Worm (Caenorhabditis elegans) whole organism, L2 larva: ENCODE measurements around the gene K03A11.6.

Source experiments
- C34F6.9 ChIP-seq: fragments of 150-350 bp; optimal IDR thresholded peaks from 2 replicates; lab custom pipeline; 2014; ENCODE audit warnings: missing biosample characterization, missing genetic modification characterization
- F13H6.1 ChIP-seq: sonication (generic microtip); optimal IDR thresholded peaks from 2 replicates; lab custom pipeline; 2016; ENCODE audit warnings: missing genetic modification characterization, missing compliant biosample characterization
- R02D3.7 ChIP-seq: fragments of 150-350 bp; optimal IDR thresholded peaks from 2 replicates; lab custom pipeline; 2014; ENCODE audit warnings: missing biosample characterization, missing genetic modification characterization
- Y55F3AM.14 ChIP-seq: fragments of 200-800 bp; sonication (Bioruptor generic); optimal IDR thresholded peaks from 2 replicates; lab custom pipeline; 2018; ENCODE audit warnings: mild to moderate bottlenecking, missing genetic modification characterization, missing compliant biosample characterization
- ZK546.5 ChIP-seq: sonication (generic microtip); optimal IDR thresholded peaks from 2 replicates; lab custom pipeline; 2017; ENCODE audit warnings: missing biosample characterization, missing genetic modification characterization
- alr-1 ChIP-seq: fragments of 150-350 bp; optimal IDR thresholded peaks from 2 replicates; lab custom pipeline; 2014; ENCODE audit warnings: missing biosample characterization, missing genetic modification characterization
- aly-2 ChIP-seq: fragments of 150-350 bp; optimal IDR thresholded peaks from 2 replicates; lab custom pipeline; 2014; ENCODE audit warnings: missing biosample characterization, missing genetic modification characterization
- ama-1 ChIP-seq: fragments of 150-350 bp; optimal IDR thresholded peaks from 2 replicates; lab custom pipeline; 2018; ENCODE audit warnings: inconsistent platforms
- blmp-1 ChIP-seq: sonication (generic microtip); optimal IDR thresholded peaks from 2 replicates; lab custom pipeline; 2017; ENCODE audit warnings: missing genetic modification characterization, mild to moderate bottlenecking, missing compliant biosample characterization, antibody characterized with exemption, moderate library complexity; ENCODE audit not compliant: insufficient read depth
- ceh-16 ChIP-seq: fragments of 150-350 bp; optimal IDR thresholded peaks from 2 replicates; lab custom pipeline; 2014; ENCODE audit warnings: missing biosample characterization, missing genetic modification characterization
- ceh-82 ChIP-seq: fragments of 150-350 bp; optimal IDR thresholded peaks from 2 replicates; lab custom pipeline; 2014; ENCODE audit warnings: missing biosample characterization, missing genetic modification characterization
- crh-2 ChIP-seq: sonication (generic microtip); optimal IDR thresholded peaks from 2 replicates; lab custom pipeline; 2017; ENCODE audit warnings: missing biosample characterization, missing genetic modification characterization
- dmd-4 ChIP-seq: sonication (generic microtip); optimal IDR thresholded peaks from 2 replicates; lab custom pipeline; 2017; ENCODE audit warnings: missing biosample characterization, missing genetic modification characterization
- egl-27 ChIP-seq: sonication (generic microtip); optimal IDR thresholded peaks from 3 replicates; lab custom pipeline; 2017; ENCODE audit warnings: missing biosample characterization, missing genetic modification reagents, missing genetic modification characterization
- elt-1 ChIP-seq: fragments of 150-350 bp; optimal IDR thresholded peaks from 2 replicates; lab custom pipeline; 2014; ENCODE audit warnings: missing biosample characterization, missing genetic modification characterization
- elt-3 ChIP-seq: sonication (generic microtip); optimal IDR thresholded peaks from 2 replicates; lab custom pipeline; 2017; ENCODE audit warnings: missing biosample characterization, missing genetic modification characterization
- fos-1 ChIP-seq: fragments of 150-350 bp; optimal IDR thresholded peaks from 2 replicates; lab custom pipeline; 2014; ENCODE audit warnings: missing biosample characterization, missing genetic modification characterization
- gmeb-1 ChIP-seq: fragments of 150-350 bp; optimal IDR thresholded peaks from 2 replicates; lab custom pipeline; 2014; ENCODE audit warnings: missing biosample characterization, missing genetic modification characterization
- lin-11 ChIP-seq: fragments of 150-350 bp; sonication (generic microtip); optimal IDR thresholded peaks from 2 replicates; lab custom pipeline; 2014; ENCODE audit warnings: missing biosample characterization, missing genetic modification characterization, inconsistent platforms, mixed read lengths
- lin-13 ChIP-seq: fragments of 150-350 bp; optimal IDR thresholded peaks from 2 replicates; lab custom pipeline; 2014; ENCODE audit warnings: missing biosample characterization, missing genetic modification reagents, missing genetic modification characterization
- lin-39 ChIP-seq: fragments of 150-350 bp; optimal IDR thresholded peaks from 2 replicates; lab custom pipeline; 2014; ENCODE audit warnings: missing biosample characterization, missing genetic modification reagents, missing genetic modification characterization
- lsy-2 ChIP-seq, 2 experiments: fragments of 150-350 bp in 1 of 2; sonication (generic microtip) in 1 of 2; optimal IDR thresholded peaks; 2 replicates each; lab custom pipeline; 2014 to 2017; ENCODE audit warnings: missing biosample characterization in 2 of 2, missing genetic modification characterization in 2 of 2
- mab-5 ChIP-seq: fragments of 150-350 bp; optimal IDR thresholded peaks from 2 replicates; lab custom pipeline; 2014; ENCODE audit warnings: missing biosample characterization, missing genetic modification characterization
- mbf-1 ChIP-seq: sonication (generic microtip); optimal IDR thresholded peaks from 2 replicates; lab custom pipeline; 2017; ENCODE audit warnings: missing biosample characterization, missing genetic modification characterization
- mdl-1 ChIP-seq, 2 experiments: fragments of 150-350 bp in 1 of 2; sonication (generic microtip) in 1 of 2; optimal IDR thresholded peaks; 2 replicates each; lab custom pipeline; 2017; ENCODE audit warnings: missing biosample characterization in 2 of 2, missing genetic modification characterization in 2 of 2
- nhr-10 ChIP-seq: sonication (generic microtip); optimal IDR thresholded peaks from 2 replicates; lab custom pipeline; 2017; ENCODE audit warnings: missing biosample characterization, missing genetic modification characterization
- nhr-11 ChIP-seq: fragments of 150-350 bp; optimal IDR thresholded peaks from 2 replicates; lab custom pipeline; 2014; ENCODE audit warnings: missing biosample characterization, missing genetic modification characterization
- nhr-12 ChIP-seq: fragments of 150-350 bp; optimal IDR thresholded peaks from 2 replicates; lab custom pipeline; 2014; ENCODE audit warnings: missing biosample characterization, missing genetic modification characterization
- nhr-129 ChIP-seq: fragments of 150-350 bp; optimal IDR thresholded peaks from 2 replicates; lab custom pipeline; 2014; ENCODE audit warnings: missing biosample characterization, missing genetic modification characterization
- nhr-21 ChIP-seq: fragments of 150-350 bp; optimal IDR thresholded peaks from 2 replicates; lab custom pipeline; 2014; ENCODE audit warnings: missing biosample characterization, missing genetic modification characterization
- nhr-23 ChIP-seq: fragments of 150-350 bp; optimal IDR thresholded peaks from 2 replicates; lab custom pipeline; 2014; ENCODE audit warnings: missing biosample characterization, missing genetic modification reagents, missing genetic modification characterization
- nhr-237 ChIP-seq: fragments of 150-350 bp; optimal IDR thresholded peaks from 2 replicates; lab custom pipeline; 2014; ENCODE audit warnings: missing biosample characterization, missing genetic modification characterization
- nhr-25 ChIP-seq: fragments of 150-350 bp; sonication (generic microtip); optimal IDR thresholded peaks from 3 replicates; lab custom pipeline; 2014; ENCODE audit warnings: missing biosample characterization, missing genetic modification characterization
- nhr-6 ChIP-seq: fragments of 150-350 bp; optimal IDR thresholded peaks from 2 replicates; lab custom pipeline; 2014; ENCODE audit warnings: missing biosample characterization, missing genetic modification characterization
- nhr-77 ChIP-seq: fragments of 150-350 bp; optimal IDR thresholded peaks from 2 replicates; lab custom pipeline; 2014; ENCODE audit warnings: missing biosample characterization, missing genetic modification characterization
- peb-1 ChIP-seq: fragments of 150-350 bp; optimal IDR thresholded peaks from 2 replicates; lab custom pipeline; 2014; ENCODE audit warnings: missing biosample characterization, missing genetic modification characterization
- sem-4 ChIP-seq: fragments of 150-350 bp; optimal IDR thresholded peaks from 2 replicates; lab custom pipeline; 2014; ENCODE audit warnings: missing biosample characterization, missing genetic modification reagents, missing genetic modification characterization
- skn-1 ChIP-seq: sonication (generic microtip); optimal IDR thresholded peaks from 2 replicates; lab custom pipeline; 2017; ENCODE audit warnings: missing biosample characterization, missing genetic modification characterization
- sma-3 ChIP-seq: sonication (generic microtip); optimal IDR thresholded peaks from 2 replicates; lab custom pipeline; 2016; ENCODE audit warnings: missing genetic modification reagents, missing genetic modification characterization, missing compliant biosample characterization
- sma-9 ChIP-seq, 2 experiments: fragments of 150-350 bp in 1 of 2; sonication (generic microtip) in 1 of 2; optimal IDR thresholded peaks; 2 replicates each; lab custom pipeline; 2014 to 2016; ENCODE audit warnings: missing genetic modification characterization in 2 of 2, mild to moderate bottlenecking in 1 of 2, missing biosample characterization in 1 of 2, missing compliant biosample characterization in 1 of 2, missing genetic modification reagents in 1 of 2, moderate library complexity in 1 of 2
- snpc-4 ChIP-seq: fragments of 150-350 bp; optimal IDR thresholded peaks from 2 replicates; lab custom pipeline; 2014; ENCODE audit warnings: missing biosample characterization, missing genetic modification characterization
- unc-39 ChIP-seq: fragments of 150-350 bp; optimal IDR thresholded peaks from 2 replicates; lab custom pipeline; 2014; ENCODE audit warnings: missing biosample characterization, missing genetic modification characterization
- unc-55 ChIP-seq: fragments of 150-350 bp; sonication (generic microtip); optimal IDR thresholded peaks from 3 replicates; lab custom pipeline; 2014; ENCODE audit warnings: missing biosample characterization, missing genetic modification reagents, missing genetic modification characterization
- unc-62 ChIP-seq: fragments of 150-350 bp; optimal IDR thresholded peaks from 2 replicates; lab custom pipeline; 2014; ENCODE audit warnings: missing biosample characterization, missing genetic modification reagents, missing genetic modification characterization
- zag-1 ChIP-seq: fragments of 150-350 bp; optimal IDR thresholded peaks from 2 replicates; lab custom pipeline; 2014; ENCODE audit warnings: missing biosample characterization, missing genetic modification characterization
- ztf-1 ChIP-seq: fragments of 200-800 bp; sonication (Bioruptor generic); conservative IDR thresholded peaks from 2 replicates; pipeline ENCODE4 v1.3.6; 2022; ENCODE audit warnings: missing genetic modification characterization, missing compliant biosample characterization
- ztf-11 ChIP-seq: sonication (generic microtip); optimal IDR thresholded peaks from 2 replicates; lab custom pipeline; 2017; ENCODE audit warnings: missing biosample characterization, missing genetic modification characterization
- ztf-4 ChIP-seq: fragments of 150-350 bp; optimal IDR thresholded peaks from 2 replicates; lab custom pipeline; 2014; ENCODE audit warnings: missing biosample characterization, missing genetic modification characterization

Gene K03A11.6

DNA sequence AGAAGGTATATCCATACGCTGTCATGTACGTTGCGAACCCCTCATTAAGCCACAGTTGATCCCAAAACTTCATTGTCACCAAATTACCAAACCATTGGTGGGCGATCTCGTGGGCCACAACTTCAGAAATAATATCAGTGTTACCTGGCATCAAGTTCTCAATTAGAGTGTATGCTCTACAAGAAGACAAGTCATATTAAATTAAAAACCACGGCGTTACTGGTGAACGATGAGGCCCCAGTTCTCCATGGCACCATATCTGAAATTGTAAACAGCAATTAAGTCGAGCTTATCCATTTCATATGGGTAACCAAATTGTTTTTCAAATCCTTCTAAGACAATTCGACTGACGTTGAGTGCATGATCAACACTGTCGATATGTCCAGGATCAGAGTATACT lies 47.2 kb downstream of the K03A11.6 start:
- no peak for TF ChIP-seq lin-39 (tag; lab: Kevin White, UChicago)
- TF ChIP-seq lsy-2 (tag; optimal IDR thresholded peaks at IDR 0.05; lab: Kevin White, UChicago) = no peak
- TF ChIP-seq snpc-4 (tag; lab: Kevin White, UChicago) = no peak
- no peak for TF ChIP-seq crh-2 (tag; lab: Kevin White, UChicago)
- no peak for TF ChIP-seq nhr-10 (tag; lab: Kevin White, UChicago)
- no peak for TF ChIP-seq egl-27 (tag; lab: Kevin White, UChicago)
- TF ChIP-seq nhr-6 (tag; lab: Kevin White, UChicago) = no peak
- TF ChIP-seq nhr-129 = no peak
- TF ChIP-seq lin-13 (GFP tag; lab: Kevin White, UChicago) = no peak
- TF ChIP-seq nhr-77 (tag; lab: Kevin White, UChicago) = no peak
- TF ChIP-seq fos-1 (tag; lab: Kevin White, UChicago) = no peak
- TF ChIP-seq R02D3.7 = no peak
- no peak for TF ChIP-seq nhr-21
- TF ChIP-seq ceh-82 = no peak
- no peak for TF ChIP-seq mbf-1
- TF ChIP-seq nhr-25 (tag; lab: Kevin White, UChicago) = no peak
- TF ChIP-seq aly-2 (tag; lab: Kevin White, UChicago) = no peak

DNA sequence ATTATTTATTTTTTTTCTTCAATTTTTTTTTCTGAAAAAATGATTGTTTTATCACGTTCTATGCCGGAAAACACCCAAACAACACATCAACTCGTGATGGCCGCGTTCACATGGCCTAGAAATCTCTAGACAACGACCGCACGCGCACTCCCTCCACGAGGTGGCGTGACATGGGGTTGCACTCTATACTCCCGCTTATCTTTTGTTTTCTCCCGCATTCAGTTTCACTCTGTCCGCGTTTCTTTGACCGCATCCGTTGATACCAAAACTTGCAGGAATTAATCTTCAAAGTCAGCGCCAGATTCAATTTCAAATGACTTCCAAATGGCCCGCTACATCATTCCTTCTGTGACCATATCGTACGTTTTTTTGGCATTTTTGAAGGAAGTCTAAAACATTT lies 49.3 kb downstream of the K03A11.6 start, which contains the start of gene F17H10.1:
TSS of gene F17H10.1 (plus strand) at position 276 of the 400 bp plus-strand sequence.
- peak; percentile 88 for TF ChIP-seq nhr-21
- TF ChIP-seq elt-3 (tag; lab: Kevin White, UChicago) = no peak
- TF ChIP-seq unc-55 (GFP tag; lab: Kevin White, UChicago) = peak; percentile 36
- peak; percentile 48 for TF ChIP-seq lin-11 (tag; lab: Kevin White, UChicago)
- TF ChIP-seq dmd-4 = no peak
- TF ChIP-seq fos-1 (tag; lab: Kevin White, UChicago) = peak; percentile 84
- TF ChIP-seq sma-3 (GFP tag; lab: Kevin White, UChicago) = peak; percentile 81
- TF ChIP-seq mdl-1 (tag; optimal IDR thresholded peaks at IDR 0.05; lab: Kevin White, UChicago) = peak; percentile 92
- no peak for TF ChIP-seq ama-1 (lab: Kevin White, UChicago)
- TF ChIP-seq lin-13 (GFP tag; lab: Kevin White, UChicago) = peak; percentile 60
- no peak for TF ChIP-seq sem-4 (tag; lab: Kevin White, UChicago)
- no peak for TF ChIP-seq R02D3.7
- TF ChIP-seq alr-1 (tag; lab: Kevin White, UChicago) = no peak
- TF ChIP-seq sma-9 (GFP tag; optimal IDR thresholded peaks at IDR 0.05; lab: Kevin White, UChicago) = peak; percentile 94
- no peak for TF ChIP-seq sma-9 (tag; optimal IDR thresholded peaks at IDR 0.05; lab: Kevin White, UChicago)
- TF ChIP-seq ceh-16 (tag; lab: Kevin White, UChicago) = no peak
- TF ChIP-seq Y55F3AM.14 (GFP tag; lab: Kevin White, UChicago) = no peak
- no peak for TF ChIP-seq mab-5 (tag; lab: Kevin White, UChicago)
- no peak for TF ChIP-seq ztf-11
- TF ChIP-seq lsy-2 (tag; optimal IDR thresholded peaks at IDR 0.05; lab: Kevin White, UChicago) = no peak
- TF ChIP-seq unc-62 (GFP tag; lab: Kevin White, UChicago) = no peak
- no peak for TF ChIP-seq ztf-4 (tag; lab: Kevin White, UChicago)
- TF ChIP-seq unc-39 (tag; lab: Kevin White, UChicago) = no peak
- no peak for TF ChIP-seq peb-1
- peak; percentile 12 for TF ChIP-seq snpc-4 (tag; lab: Kevin White, UChicago)
- TF ChIP-seq nhr-23 = no peak
- peak; percentile 88 for TF ChIP-seq crh-2 (tag; lab: Kevin White, UChicago)
- peak; percentile 51 for TF ChIP-seq skn-1 (tag; lab: Kevin White, UChicago)
- no peak for TF ChIP-seq zag-1
- TF ChIP-seq aly-2 (tag; lab: Kevin White, UChicago) = no peak
- no peak for TF ChIP-seq nhr-11 (tag; lab: Kevin White, UChicago)
- peak; percentile 76 for TF ChIP-seq blmp-1
- no peak for TF ChIP-seq elt-1 (tag; lab: Kevin White, UChicago)
- peak; percentile 75 for TF ChIP-seq nhr-129
- no peak for TF ChIP-seq nhr-237 (tag; lab: Kevin White, UChicago)
- no peak for TF ChIP-seq nhr-6 (tag; lab: Kevin White, UChicago)
- no peak for TF ChIP-seq nhr-25 (tag; lab: Kevin White, UChicago)
- TF ChIP-seq nhr-12 = no peak
- TF ChIP-seq gmeb-1 (tag; lab: Kevin White, UChicago) = peak; percentile 71
- TF ChIP-seq lin-39 (tag; lab: Kevin White, UChicago) = no peak
- no peak for TF ChIP-seq ZK546.5 (tag; lab: Kevin White, UChicago)
- no peak for TF ChIP-seq mbf-1
- no peak for TF ChIP-seq ztf-1 (GFP tag; lab: Robert Waterston, UW)
- no peak for TF ChIP-seq ceh-82
- TF ChIP-seq F13H6.1 (tag; lab: Kevin White, UChicago) = peak; percentile 80
- TF ChIP-seq nhr-10 (tag; lab: Kevin White, UChicago) = no peak
- TF ChIP-seq C34F6.9 = peak; percentile 67
- peak; percentile 6 for TF ChIP-seq egl-27 (tag; lab: Kevin White, UChicago)
- TF ChIP-seq nhr-77 (tag; lab: Kevin White, UChicago) = no peak
